Fruit fly (Drosophila melanogaster) whole organism, embryonic: ENCODE results near the gene CG14650.

Source experiments
- B-H2 ChIP-seq: fragments of 200-800 bp; sonication (Bioruptor generic); optimal IDR thresholded peaks from 2 replicates; lab custom pipeline; 2018; ENCODE audit warnings: missing biosample characterization, mild to moderate bottlenecking, missing genetic modification characterization
- CG10274 ChIP-seq: fragments of 200-800 bp; sonication (Bioruptor generic); optimal IDR thresholded peaks from 3 replicates; lab custom pipeline; 2017; ENCODE audit warnings: missing biosample characterization, mild to moderate bottlenecking, missing genetic modification characterization
- CG11093 ChIP-seq: fragments of 200-800 bp; sonication (Bioruptor generic); IDR thresholded peaks from 3 replicates; pipeline ENCODE4 v1.3.6; 2022; ENCODE audit warnings: missing biosample characterization, missing genetic modification characterization
- CG11398 ChIP-seq: fragments of 200-800 bp; sonication (Bioruptor generic); optimal IDR thresholded peaks from 2 replicates; lab custom pipeline; 2016; ENCODE audit warnings: missing biosample characterization, missing genetic modification characterization
- CG12659 ChIP-seq: fragments of 200-800 bp; sonication (Bioruptor generic); optimal IDR thresholded peaks from 3 replicates; lab custom pipeline; 2017; ENCODE audit warnings: mild to moderate bottlenecking, missing biosample characterization, missing genetic modification reagents, missing genetic modification characterization
- CG17361 ChIP-seq: fragments of 200-800 bp; sonication (Bioruptor generic); IDR thresholded peaks from 3 replicates; pipeline ENCODE4 v1.3.6; 2022; ENCODE audit warnings: missing biosample characterization, missing genetic modification characterization
- CG18262 ChIP-seq: fragments of 200-800 bp; optimal IDR thresholded peaks from 3 replicates; lab custom pipeline; 2019; ENCODE audit warnings: missing biosample characterization, mild to moderate bottlenecking, missing genetic modification characterization, moderate library complexity
- CG18599 ChIP-seq: fragments of 200-800 bp; sonication (Bioruptor generic); optimal IDR thresholded peaks from 3 replicates; lab custom pipeline; 2017; ENCODE audit warnings: missing biosample characterization, missing genetic modification characterization, mild to moderate bottlenecking, moderate library complexity, missing genetic modification reagents
- CG30020 ChIP-seq: fragments of 200-800 bp; optimal IDR thresholded peaks from 2 replicates; lab custom pipeline; 2019; ENCODE audit warnings: missing biosample characterization, mild to moderate bottlenecking, missing genetic modification characterization, moderate library complexity
- CG3847 ChIP-seq: fragments of 200-800 bp; sonication (Bioruptor generic); IDR thresholded peaks from 2 replicates; pipeline ENCODE4 v1.3.6; 2022; ENCODE audit warnings: missing biosample characterization, missing genetic modification characterization
- CG6791 ChIP-seq: fragments of 200-800 bp; sonication (Bioruptor generic); IDR thresholded peaks from 3 replicates; pipeline ENCODE4 v1.3.6; 2022; ENCODE audit warnings: missing biosample characterization, missing genetic modification characterization; ENCODE audit not compliant: partially characterized antibody
- CG7928 ChIP-seq: fragments of 200-800 bp; sonication (Bioruptor generic); optimal IDR thresholded peaks from 2 replicates; lab custom pipeline; 2017; ENCODE audit warnings: missing biosample characterization, mild to moderate bottlenecking, missing genetic modification characterization
- CG7963 ChIP-seq: fragments of 200-800 bp; sonication (Bioruptor generic); IDR thresholded peaks from 3 replicates; pipeline ENCODE4 v1.3.6; 2022; ENCODE audit warnings: missing biosample characterization, missing genetic modification characterization; ENCODE audit not compliant: partially characterized antibody
- CrebB ChIP-seq: fragments of 200-800 bp; sonication (Bioruptor generic); optimal IDR thresholded peaks from 3 replicates; lab custom pipeline; 2018; ENCODE audit warnings: missing biosample characterization, mild to moderate bottlenecking, missing genetic modification characterization
- Hmx ChIP-seq: fragments of 200-800 bp; sonication (Bioruptor generic); optimal IDR thresholded peaks from 2 replicates; lab custom pipeline; 2016; ENCODE audit warnings: missing biosample characterization, missing genetic modification characterization
- Hr39 ChIP-seq: fragments of >200 bp; optimal IDR thresholded peaks from 2 replicates; lab custom pipeline; 2017
- Hr78 ChIP-seq, 2 experiments: fragments of 200-800 bp in 1 of 2; fragments of >200 bp in 1 of 2; sonication (Bioruptor generic) in 1 of 2; optimal IDR thresholded peaks; 2 replicates each; lab custom pipeline; 2017 to 2019; ENCODE audit warnings: missing biosample characterization in 2 of 2, missing genetic modification characterization in 2 of 2, mild to moderate bottlenecking in 1 of 2, moderate library complexity in 1 of 2
- MESR4 ChIP-seq: fragments of 200-800 bp; sonication (Bioruptor generic); optimal IDR thresholded peaks from 2 replicates; lab custom pipeline; 2018; ENCODE audit warnings: missing biosample characterization, mild to moderate bottlenecking, missing genetic modification characterization, moderate library complexity
- NFAT ChIP-seq: fragments of 200-800 bp; sonication (Bioruptor generic); IDR thresholded peaks from 2 replicates; pipeline ENCODE4 v1.3.6; 2022; ENCODE audit warnings: missing biosample characterization, missing genetic modification characterization
- Nf-YA ChIP-seq: fragments of 200-800 bp; sonication (Bioruptor generic); IDR thresholded peaks from 2 replicates; pipeline ENCODE4 v1.3.6; 2022; ENCODE audit warnings: missing biosample characterization, missing genetic modification characterization
- Optix ChIP-seq: fragments of 200-800 bp; sonication (Bioruptor generic); IDR thresholded peaks from 3 replicates; pipeline ENCODE4 v1.3.6; 2022; ENCODE audit warnings: missing biosample characterization, missing genetic modification characterization
- Poxn ChIP-seq: fragments of 200-800 bp; sonication (Bioruptor generic); IDR thresholded peaks from 2 replicates; pipeline ENCODE4 v1.3.6; 2022; ENCODE audit warnings: missing biosample characterization, missing genetic modification characterization
- Vsx1 ChIP-seq: fragments of 200-800 bp; sonication (Bioruptor generic); optimal IDR thresholded peaks from 2 replicates; lab custom pipeline; 2017; ENCODE audit warnings: missing biosample characterization, mild to moderate bottlenecking, missing genetic modification characterization, missing genetic modification reagents
- YL-1 ChIP-seq: fragments of 200-800 bp; sonication (Bioruptor generic); optimal IDR thresholded peaks from 3 replicates; lab custom pipeline; 2017; ENCODE audit warnings: missing biosample characterization, mild to moderate bottlenecking, missing genetic modification characterization
- az2 ChIP-seq: fragments of 200-800 bp; sonication (Bioruptor generic); optimal IDR thresholded peaks from 3 replicates; lab custom pipeline; 2016; ENCODE audit warnings: missing biosample characterization, missing genetic modification characterization
- bcd ChIP-seq: fragments of 200-800 bp; sonication (Bioruptor generic); optimal IDR thresholded peaks from 2 replicates; lab custom pipeline; 2017; ENCODE audit warnings: missing biosample characterization, mild to moderate bottlenecking, missing genetic modification characterization
- bsh ChIP-seq, 2 experiments: fragments of 200-800 bp; sonication (Bioruptor generic); optimal IDR thresholded peaks; 2 replicates each; lab custom pipeline; 2017 to 2018; ENCODE audit warnings: mild to moderate bottlenecking in 2 of 2, missing biosample characterization in 2 of 2, missing genetic modification characterization in 2 of 2, moderate library complexity in 1 of 2
- cad ChIP-seq: fragments of >200 bp; optimal IDR thresholded peaks from 2 replicates; lab custom pipeline; 2017; ENCODE audit warnings: missing biosample characterization, missing genetic modification characterization
- chinmo ChIP-seq: fragments of 200-800 bp; sonication (Bioruptor generic); IDR thresholded peaks from 4 replicates; pipeline ENCODE4 v1.3.6; 2022; ENCODE audit warnings: missing biosample characterization, missing genetic modification characterization; ENCODE audit not compliant: partially characterized antibody
- corto ChIP-seq: fragments of 200-800 bp; sonication (Bioruptor generic); optimal IDR thresholded peaks from 2 replicates; lab custom pipeline; 2016; ENCODE audit warnings: missing biosample characterization, mild to moderate bottlenecking, missing genetic modification characterization, moderate library complexity
- crp ChIP-seq, 2 experiments: fragments of 200-800 bp; sonication (Bioruptor generic); optimal IDR thresholded peaks; 2 replicates in 1 of 2; 3 replicates in 1 of 2; lab custom pipeline; 2017; ENCODE audit warnings: missing biosample characterization in 2 of 2, missing genetic modification characterization in 2 of 2, mild to moderate bottlenecking in 1 of 2, moderate library complexity in 1 of 2
- eve ChIP-seq, 2 experiments: fragments of >200 bp; optimal IDR thresholded peaks; 2 replicates each; lab custom pipeline; 2017; ENCODE audit warnings: missing biosample characterization in 2 of 2, missing genetic modification characterization in 2 of 2
- fd96Cb ChIP-seq: fragments of 200-800 bp; sonication (Bioruptor generic); optimal IDR thresholded peaks from 2 replicates; lab custom pipeline; 2018; ENCODE audit warnings: missing biosample characterization, mild to moderate bottlenecking, missing genetic modification characterization, moderate library complexity
- gce ChIP-seq: fragments of 200-800 bp; sonication (Bioruptor generic); IDR thresholded peaks from 3 replicates; pipeline ENCODE4 v1.3.6; 2022; ENCODE audit warnings: missing biosample characterization, missing genetic modification characterization
- jumu ChIP-seq: fragments of 200-800 bp; sonication (Bioruptor generic); optimal IDR thresholded peaks from 3 replicates; lab custom pipeline; 2016; ENCODE audit warnings: missing biosample characterization, missing genetic modification characterization
- kah ChIP-seq: fragments of 200-800 bp; sonication (Bioruptor generic); optimal IDR thresholded peaks from 2 replicates; lab custom pipeline; 2018; ENCODE audit warnings: missing biosample characterization, mild to moderate bottlenecking, missing genetic modification characterization
- lab ChIP-seq: fragments of 200-800 bp; sonication (Bioruptor generic); optimal IDR thresholded peaks from 3 replicates; lab custom pipeline; 2017; ENCODE audit warnings: missing biosample characterization, missing genetic modification characterization, mild to moderate bottlenecking, moderate library complexity, missing genetic modification reagents
- lilli ChIP-seq: fragments of 200-800 bp; sonication (Bioruptor generic); optimal IDR thresholded peaks from 3 replicates; lab custom pipeline; 2016; ENCODE audit warnings: missing biosample characterization, missing genetic modification characterization
- nau ChIP-seq: fragments of 200-800 bp; sonication (Bioruptor generic); optimal IDR thresholded peaks from 3 replicates; lab custom pipeline; 2017; ENCODE audit warnings: missing biosample characterization, mild to moderate bottlenecking, missing genetic modification characterization, missing genetic modification reagents
- pfk ChIP-seq: fragments of 200-800 bp; sonication (Bioruptor generic); optimal IDR thresholded peaks from 2 replicates; lab custom pipeline; 2018; ENCODE audit warnings: missing biosample characterization, mild to moderate bottlenecking, missing genetic modification characterization, moderate library complexity
- pho ChIP-seq: fragments of 200-800 bp; sonication (Bioruptor generic); optimal IDR thresholded peaks from 2 replicates; lab custom pipeline; 2016; ENCODE audit warnings: missing biosample characterization, missing genetic modification characterization
- repo ChIP-seq: fragments of 200-800 bp; sonication (Bioruptor generic); optimal IDR thresholded peaks from 2 replicates; lab custom pipeline; 2016; ENCODE audit warnings: missing biosample characterization, missing genetic modification characterization
- salm ChIP-seq: fragments of 200-800 bp; sonication (Bioruptor generic); optimal IDR thresholded peaks from 2 replicates; lab custom pipeline; 2018; ENCODE audit warnings: missing biosample characterization, mild to moderate bottlenecking, missing genetic modification characterization
- slou ChIP-seq: fragments of 200-800 bp; sonication (Bioruptor generic); optimal IDR thresholded peaks from 3 replicates; lab custom pipeline; 2016; ENCODE audit warnings: missing biosample characterization, missing genetic modification characterization
- tin ChIP-seq: fragments of 200-800 bp; sonication (Bioruptor generic); optimal IDR thresholded peaks from 3 replicates; lab custom pipeline; 2016; ENCODE audit warnings: missing biosample characterization, missing genetic modification characterization
- ttk ChIP-seq: fragments of 200-800 bp; sonication (Bioruptor generic); IDR thresholded peaks from 2 replicates; pipeline ENCODE4 v2.1.2; 2022; ENCODE audit warnings: missing biosample characterization, missing genetic modification characterization
- usp ChIP-seq: fragments of >200 bp; optimal IDR thresholded peaks from 2 replicates; lab custom pipeline; 2017; ENCODE audit warnings: missing biosample characterization, missing genetic modification characterization
- wdn ChIP-seq: fragments of 200-800 bp; sonication (Bioruptor generic); IDR thresholded peaks from 2 replicates; pipeline ENCODE4 v1.3.6; 2022; ENCODE audit warnings: missing biosample characterization, missing genetic modification characterization
- yki ChIP-seq: fragments of >200 bp; optimal IDR thresholded peaks from 3 replicates; lab custom pipeline; 2018
- zf30C ChIP-seq: fragments of 200-800 bp; sonication (Bioruptor generic); optimal IDR thresholded peaks from 3 replicates; lab custom pipeline; 2018; ENCODE audit warnings: missing biosample characterization, mild to moderate bottlenecking, missing genetic modification characterization

CG14650 gene

DNA sequence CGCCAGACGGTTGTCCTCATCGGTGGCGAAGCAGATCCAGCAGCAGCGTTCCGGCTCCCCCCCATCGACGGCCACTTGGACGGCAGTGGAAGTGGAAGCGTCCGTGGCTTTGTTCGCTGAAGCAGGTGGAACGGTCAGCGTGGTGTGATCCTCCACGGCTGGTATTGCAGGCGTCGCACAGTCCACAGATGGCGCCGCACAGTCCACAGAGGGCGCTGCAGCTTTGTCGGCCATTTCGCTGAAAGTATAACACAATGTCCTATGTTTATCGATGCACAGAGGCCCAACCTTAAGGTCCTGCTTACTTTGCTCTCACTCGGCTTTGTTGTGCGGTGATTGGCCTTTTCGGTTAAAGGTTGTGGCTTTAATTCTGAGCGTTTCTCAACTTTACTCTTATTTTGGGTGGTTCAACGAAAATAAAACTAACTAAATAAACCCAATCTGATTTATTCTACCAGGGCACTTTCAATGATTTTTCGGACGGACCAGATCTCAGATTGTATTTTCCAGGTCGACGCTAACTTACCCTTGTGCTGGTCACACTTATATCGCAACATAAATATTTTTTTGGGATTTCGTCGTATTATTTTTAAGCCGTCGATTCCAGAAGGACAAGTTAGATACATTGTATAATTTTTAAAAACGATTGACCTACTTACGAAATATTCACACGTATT, 39.6 kb upstream of the CG14650 start, which contains the start of gene CG9855 (continued):
- TF ChIP-seq CG12659 (peak; percentile 68), cad (GFP tag; lab: Kevin White, UChicago) (no peak), repo (no peak), Hr39 (lab: Kevin White, UChicago) (no peak), gce (no peak), usp (no peak), kah (GFP tag; lab: Kevin White, UChicago) (no peak), Hmx (no peak), crp (GFP tag; optimal IDR thresholded peaks at IDR 0.05; lab: Kevin White, UChicago) (no peak), bcd (GFP tag; lab: Kevin White, UChicago) (no peak), tin (GFP tag; lab: Kevin White, UChicago) (no peak), CG18262 (tag; lab: Kevin White, UChicago) (no peak), Nf-YA (GFP tag; lab: Robert Waterston, UW) (no peak), salm (tag; lab: Kevin White, UChicago) (no peak), CG10274 (GFP tag; lab: Kevin White, UChicago) (no peak), lab (GFP tag; lab: Kevin White, UChicago) (no peak), yki (no peak), Hr78 (GFP tag; optimal IDR thresholded peaks at IDR 0.05; lab: Kevin White, UChicago) (no peak), CG17361 (GFP tag; lab: Robert Waterston, UW) (no peak), slou (GFP tag; lab: Kevin White, UChicago) (no peak), NFAT (GFP tag; lab: Robert Waterston, UW) (no peak), CrebB (tag; lab: Kevin White, UChicago) (no peak), wdn (GFP tag; lab: Robert Waterston, UW) (no peak), Poxn (no peak), CG7963 (GFP tag; lab: Robert Waterston, UW) (no peak), CG6791 (peak; percentile 48; the same call in 2 of the 3 replicates), bsh (GFP tag; optimal IDR thresholded peaks at IDR 0.05; lab: Kevin White, UChicago) (no peak), jumu (GFP tag; lab: Kevin White, UChicago) (no peak), CG11093 (GFP tag; lab: Robert Waterston, UW) (no peak), CG18599 (no peak), eve (GFP tag; optimal IDR thresholded peaks at IDR 0.05; lab: Kevin White, UChicago) (no peak), YL-1 (GFP tag; lab: Kevin White, UChicago) (peak; percentile 79), B-H2 (GFP tag; lab: Kevin White, UChicago) (no peak), CG3847 (peak; percentile 16; the same call in 1 of the 2 replicates)

DNA sequence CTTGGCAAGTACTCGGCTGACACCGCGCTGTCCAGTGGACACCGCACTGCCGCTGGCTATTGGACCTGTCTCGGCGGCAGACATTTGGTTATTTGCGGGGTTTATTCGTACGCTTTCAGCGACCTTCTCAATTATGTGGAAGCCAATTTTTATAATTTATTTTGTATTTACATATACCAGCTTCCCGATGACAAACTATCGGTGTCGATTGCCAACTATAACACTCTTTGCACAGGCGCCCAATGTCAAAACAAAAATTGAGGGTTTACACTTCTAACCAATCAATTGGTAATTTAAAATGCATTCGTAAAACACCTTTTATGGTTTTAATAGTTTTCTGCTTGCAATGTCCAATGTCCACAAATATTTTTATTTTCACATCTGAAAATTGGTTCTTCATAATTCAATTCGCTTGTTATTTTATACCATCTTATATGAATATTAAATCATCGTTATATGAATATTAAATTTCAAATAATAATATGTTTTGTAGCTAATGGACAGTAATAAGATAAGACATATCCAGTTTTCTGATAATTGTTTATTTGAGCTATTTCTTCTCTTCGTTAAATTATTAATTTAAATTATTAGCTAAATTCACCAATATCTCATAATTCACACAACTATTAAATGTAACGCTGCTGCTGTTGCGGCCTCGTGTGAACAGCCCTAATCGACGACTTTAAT, 37.2 kb upstream of the CG14650 start:
- TF ChIP-seq gce (no peak), MESR4 (GFP tag; lab: Kevin White, UChicago) (peak; percentile 85), Hr78 (GFP tag; optimal IDR thresholded peaks at IDR 0.05; lab: Kevin White, UChicago) (peak in 1 of 2 experiments; percentile 37), corto (GFP tag; lab: Kevin White, UChicago) (no peak), Vsx1 (GFP tag; lab: Kevin White, UChicago) (no peak), CG7928 (GFP tag; lab: Kevin White, UChicago) (no peak), ttk (GFP tag; lab: Robert Waterston, UW) (no peak), CG11398 (GFP tag; lab: Kevin White, UChicago) (no peak), fd96Cb (tag; lab: Kevin White, UChicago) (peak; percentile 10), zf30C (GFP tag; lab: Kevin White, UChicago) (no peak), nau (no peak), az2 (GFP tag; lab: Kevin White, UChicago) (no peak), lilli (GFP tag; lab: Kevin White, UChicago) (peak; percentile 50), chinmo (GFP tag; lab: Robert Waterston, UW) (no peak), pfk (GFP tag; lab: Kevin White, UChicago) (peak; percentile 8), Optix (GFP tag; lab: Robert Waterston, UW) (no peak), CG30020 (tag; lab: Kevin White, UChicago) (peak; percentile 99), kah (GFP tag; lab: Kevin White, UChicago) (no peak), pho (no peak)
